Worm (Caenorhabditis elegans) whole organism, L3 larva: ENCODE data around the gene gon-1.

ENCODE experiments used
- ama-1 ChIP-seq: fragments of 150-350 bp; optimal IDR thresholded peaks from 2 replicates; lab custom pipeline; 2018
- fkh-10 ChIP-seq: sonication (generic microtip); optimal IDR thresholded peaks from 2 replicates; lab custom pipeline; 2017; ENCODE audit warnings: missing biosample characterization, missing genetic modification reagents, missing genetic modification characterization
- nhr-12 ChIP-seq: fragments of 150-350 bp; optimal IDR thresholded peaks from 2 replicates; lab custom pipeline; 2014; ENCODE audit warnings: missing biosample characterization, missing genetic modification characterization
- nhr-25 ChIP-seq: sonication (generic microtip); optimal IDR thresholded peaks from 2 replicates; lab custom pipeline; 2017; ENCODE audit warnings: missing biosample characterization, missing genetic modification characterization
- snpc-4 ChIP-seq: fragments of 150-350 bp; optimal IDR thresholded peaks from 2 replicates; lab custom pipeline; 2014; ENCODE audit warnings: missing biosample characterization, missing genetic modification characterization
- unc-62 ChIP-seq: fragments of 150-350 bp; sonication (generic microtip); optimal IDR thresholded peaks from 4 replicates; lab custom pipeline; 2014; ENCODE audit warnings: missing biosample characterization, missing genetic modification reagents, missing genetic modification characterization
- ztf-11 ChIP-seq: fragments of 150-350 bp; optimal IDR thresholded peaks from 2 replicates; lab custom pipeline; 2014; ENCODE audit warnings: missing biosample characterization, missing genetic modification characterization

ce11 chrIV:9982226-9982794, 29.1 kb upstream of the gon-1 start, which contains the start of gene rrp-1:
- TF ChIP-seq fkh-10 (no peak), unc-62 (GFP tag; lab: Kevin White, UChicago) (no peak), ztf-11 (tag; lab: Kevin White, UChicago) (no peak), ama-1 (no peak), snpc-4 (tag; lab: Kevin White, UChicago) (no peak), nhr-25 (tag; lab: Kevin White, UChicago) (no peak), nhr-12 (tag; lab: Kevin White, UChicago) (no peak)
